Worm (Caenorhabditis elegans): ENCODE measurements around the gene ttr-13.

- TF ChIP-seq ama-1 (optimal IDR thresholded peaks at IDR 0.05) (no peak), nhr-11 (tag; optimal IDR thresholded peaks at IDR 0.05) (no peak), skn-1 (tag; optimal IDR thresholded peaks at IDR 0.05) (no peak), unc-39 (tag; optimal IDR thresholded peaks at IDR 0.05) (no peak), mdl-1 (tag; optimal IDR thresholded peaks at IDR 0.05) (no peak), ztf-11 (tag; optimal IDR thresholded peaks at IDR 0.05) (no peak), jun-1 (tag; optimal IDR thresholded peaks at IDR 0.05) (no peak), pqm-1 (tag; optimal IDR thresholded peaks at IDR 0.05) (no peak), nhr-77 (tag; optimal IDR thresholded peaks at IDR 0.05) (no peak), nhr-76 (tag; optimal IDR thresholded peaks at IDR 0.05) (no peak), lin-39 (tag; optimal IDR thresholded peaks at IDR 0.05) (no peak), nhr-28 (tag; optimal IDR thresholded peaks at IDR 0.05) (no peak), ZK546.5 (tag; optimal IDR thresholded peaks at IDR 0.05) (no peak), R02D3.7 (tag; optimal IDR thresholded peaks at IDR 0.05) (no peak)
Measured at ce11 chrV:20604606-20605155, 32.1 kb downstream of the ttr-13 start, which contains the start of gene ttr-57.

Measured in whole organism, L3 larva.